Worm (Caenorhabditis elegans): ENCODE data around the gene npl-4.2.
"Not testable (repeated sequence)": the region's sequence is repeated elsewhere in the genome, so short reads cannot be mapped to it uniquely, and the experiment has no call there.

- TF ChIP-seq elt-3 (tag; optimal IDR thresholded peaks at IDR 0.05); fkh-10 (GFP tag; optimal IDR thresholded peaks at IDR 0.05); mdl-1 (tag; optimal IDR thresholded peaks at IDR 0.05); nhr-237 (tag; optimal IDR thresholded peaks at IDR 0.05); unc-39 (tag; optimal IDR thresholded peaks at IDR 0.05); nhr-77 (tag; optimal IDR thresholded peaks at IDR 0.05); ama-1 (optimal IDR thresholded peaks at IDR 0.05); pha-4 (tag; optimal IDR thresholded peaks at IDR 0.05); ztf-4 (tag; optimal IDR thresholded peaks at IDR 0.05); nhr-25 (tag; optimal IDR thresholded peaks at IDR 0.05); ceh-9 (tag; optimal IDR thresholded peaks at IDR 0.05); nhr-43 (tag; optimal IDR thresholded peaks at IDR 0.05; ENCODE audit: poor library complexity, severe bottlenecking); skn-1 (tag; optimal IDR thresholded peaks at IDR 0.05): not testable (repeated sequence)
Observed at ce11 chrII:5630851-5631401, 8.2 kb downstream of the npl-4.2 start, which contains the start of the genes F59E12.6 and npl-4.1.

All from whole organism, L3 larva.